Worm (Caenorhabditis elegans) whole organism, late embryonic: ENCODE measurements around the gene col-168.

Experiments used
- C38D4.7 ChIP-seq: fragments of 200-800 bp; sonication (Bioruptor generic); optimal IDR thresholded peaks from 2 replicates; lab custom pipeline; 2018; ENCODE audit warnings: mild to moderate bottlenecking, missing genetic modification characterization, moderate library complexity, missing compliant biosample characterization
- K02D7.2 ChIP-seq: sonication (generic microtip); optimal IDR thresholded peaks from 2 replicates; lab custom pipeline; 2017; ENCODE audit warnings: mild to moderate bottlenecking, missing genetic modification characterization, missing compliant biosample characterization
- K09A11.1 ChIP-seq: sonication (generic microtip); optimal IDR thresholded peaks from 2 replicates; lab custom pipeline; 2017; ENCODE audit warnings: antibody characterized with exemption, mild to moderate bottlenecking, missing genetic modification characterization, missing compliant biosample characterization; ENCODE audit not compliant: insufficient read depth
- T23F11.4 ChIP-seq: fragments of 200-800 bp; sonication (Bioruptor generic); optimal IDR thresholded peaks from 2 replicates; lab custom pipeline; 2018; ENCODE audit warnings: mild to moderate bottlenecking, missing genetic modification characterization, missing compliant biosample characterization
- ahr-1 ChIP-seq: sonication (generic microtip); optimal IDR thresholded peaks from 2 replicates; lab custom pipeline; 2016; ENCODE audit warnings: missing genetic modification characterization, missing compliant biosample characterization
- ama-1 ChIP-seq: fragments of 150-350 bp; optimal IDR thresholded peaks from 2 replicates; lab custom pipeline; 2014
- ceh-14 ChIP-seq: sonication (generic microtip); optimal IDR thresholded peaks from 2 replicates; lab custom pipeline; 2016; ENCODE audit warnings: missing genotype, missing genetic modification characterization, missing compliant biosample characterization
- ceh-19 ChIP-seq: fragments of 200-800 bp; sonication (Bioruptor generic); optimal IDR thresholded peaks from 2 replicates; lab custom pipeline; 2018; ENCODE audit warnings: mild to moderate bottlenecking, missing genetic modification characterization, missing compliant biosample characterization
- ceh-2 ChIP-seq: sonication (generic microtip); optimal IDR thresholded peaks from 2 replicates; lab custom pipeline; 2016; ENCODE audit warnings: missing genotype, missing genetic modification characterization, missing compliant biosample characterization
- ceh-24 ChIP-seq: sonication (generic microtip); optimal IDR thresholded peaks from 2 replicates; lab custom pipeline; 2016; ENCODE audit warnings: mild to moderate bottlenecking, missing genetic modification characterization, missing compliant biosample characterization
- ceh-31 ChIP-seq: sonication (generic microtip); optimal IDR thresholded peaks from 2 replicates; lab custom pipeline; 2016; ENCODE audit warnings: missing genetic modification characterization, missing compliant biosample characterization
- ceh-34 ChIP-seq: sonication (generic microtip); optimal IDR thresholded peaks from 2 replicates; lab custom pipeline; 2016; ENCODE audit warnings: mild to moderate bottlenecking, missing genetic modification characterization, missing compliant biosample characterization
- ceh-45 ChIP-seq: fragments of 200-800 bp; sonication (Bioruptor generic); IDR thresholded peaks from 2 replicates; pipeline ENCODE4 v1.3.6; 2022; ENCODE audit warnings: missing genetic modification reagents, missing genetic modification characterization, missing compliant biosample characterization
- ceh-9 ChIP-seq: sonication (generic microtip); optimal IDR thresholded peaks from 2 replicates; lab custom pipeline; 2016; ENCODE audit warnings: mild to moderate bottlenecking, missing genetic modification characterization, inconsistent platforms, missing compliant biosample characterization
- che-1 ChIP-seq: sonication (generic microtip); optimal IDR thresholded peaks from 2 replicates; lab custom pipeline; 2016; ENCODE audit warnings: mild to moderate bottlenecking, missing genetic modification characterization, missing compliant biosample characterization
- dve-1 ChIP-seq: sonication (generic microtip); optimal IDR thresholded peaks from 2 replicates; lab custom pipeline; 2017; ENCODE audit warnings: antibody characterized with exemption, mild to moderate bottlenecking, missing genetic modification characterization, missing compliant biosample characterization
- elt-2 ChIP-seq: sonication (generic microtip); optimal IDR thresholded peaks from 2 replicates; lab custom pipeline; 2016; ENCODE audit warnings: missing genetic modification reagents, missing genetic modification characterization, missing compliant biosample characterization
- elt-4 ChIP-seq: sonication (generic microtip); optimal IDR thresholded peaks from 2 replicates; lab custom pipeline; 2016; ENCODE audit warnings: missing genetic modification characterization, missing compliant biosample characterization
- ets-4 ChIP-seq: sonication (generic microtip); optimal IDR thresholded peaks from 2 replicates; lab custom pipeline; 2016; ENCODE audit warnings: missing genetic modification characterization, missing compliant biosample characterization
- fkh-6 ChIP-seq: sonication (generic microtip); optimal IDR thresholded peaks from 2 replicates; lab custom pipeline; 2016; ENCODE audit warnings: missing genetic modification characterization, missing compliant biosample characterization
- hlh-8 ChIP-seq: sonication (generic microtip); optimal IDR thresholded peaks from 2 replicates; lab custom pipeline; 2016; ENCODE audit warnings: missing genotype, missing genetic modification characterization, missing compliant biosample characterization
- madf-2 ChIP-seq: sonication (generic microtip); optimal IDR thresholded peaks from 2 replicates; lab custom pipeline; 2017; ENCODE audit warnings: missing genetic modification characterization, missing compliant biosample characterization
- mec-3 ChIP-seq: sonication (generic microtip); optimal IDR thresholded peaks from 2 replicates; lab custom pipeline; 2016; ENCODE audit warnings: borderline replicate concordance, missing genetic modification characterization, missing compliant biosample characterization
- nfya-1 ChIP-seq: sonication (generic microtip); optimal IDR thresholded peaks from 2 replicates; lab custom pipeline; 2017; ENCODE audit warnings: missing genetic modification characterization, mild to moderate bottlenecking, missing compliant biosample characterization, antibody characterized with exemption, moderate library complexity
- nhr-11 ChIP-seq: fragments of 150-350 bp; optimal IDR thresholded peaks from 2 replicates; lab custom pipeline; 2014; ENCODE audit warnings: missing biosample characterization, missing genetic modification characterization
- nhr-232 ChIP-seq: sonication (generic microtip); optimal IDR thresholded peaks from 2 replicates; lab custom pipeline; 2016; ENCODE audit warnings: missing genetic modification characterization, missing compliant biosample characterization
- npax-4 ChIP-seq: sonication (generic microtip); optimal IDR thresholded peaks from 2 replicates; lab custom pipeline; 2016; ENCODE audit warnings: missing genetic modification characterization, missing compliant biosample characterization
- odd-2 ChIP-seq: sonication (generic microtip); optimal IDR thresholded peaks from 2 replicates; lab custom pipeline; 2017; ENCODE audit warnings: antibody characterized with exemption, mild to moderate bottlenecking, missing genetic modification characterization, missing compliant biosample characterization
- pax-1 ChIP-seq: fragments of 150-350 bp; optimal IDR thresholded peaks from 2 replicates; lab custom pipeline; 2014; ENCODE audit warnings: missing biosample characterization, missing genetic modification characterization
- pha-4 ChIP-seq: fragments of 150-350 bp; optimal IDR thresholded peaks from 2 replicates; lab custom pipeline; 2018; ENCODE audit warnings: missing biosample characterization, missing genetic modification reagents, missing genetic modification characterization
- pros-1 ChIP-seq: fragments of 150-350 bp; optimal IDR thresholded peaks from 2 replicates; lab custom pipeline; 2014; ENCODE audit warnings: missing biosample characterization, missing genetic modification reagents, missing genetic modification characterization
- ref-2 ChIP-seq: sonication (generic microtip); optimal IDR thresholded peaks from 2 replicates; lab custom pipeline; 2016; ENCODE audit warnings: missing genetic modification characterization, missing compliant biosample characterization
- rnt-1 ChIP-seq: sonication (generic microtip); optimal IDR thresholded peaks from 2 replicates; lab custom pipeline; 2016; ENCODE audit warnings: missing genetic modification characterization, missing compliant biosample characterization
- sdc-2 ChIP-seq: sonication (generic microtip); optimal IDR thresholded peaks from 2 replicates; lab custom pipeline; 2016; ENCODE audit warnings: missing genotype, missing genetic modification characterization, missing compliant biosample characterization
- tbx-7 ChIP-seq: sonication (generic microtip); optimal IDR thresholded peaks from 2 replicates; lab custom pipeline; 2016; ENCODE audit warnings: missing genotype, missing genetic modification characterization, missing compliant biosample characterization
- unc-3 ChIP-seq, 2 experiments: fragments of 200-800 bp in 1 of 2; sonication (Bioruptor generic) in 1 of 2; sonication (generic microtip) in 1 of 2; conservative IDR thresholded peaks in 1 of 2; optimal IDR thresholded peaks in 1 of 2; 2 replicates each; pipeline versions ENCODE4 v1.3.6 to Lab custom; 2016 to 2022; ENCODE audit warnings: missing compliant biosample characterization in 2 of 2, missing genetic modification characterization in 2 of 2, missing genetic modification reagents in 1 of 2
- unc-42 ChIP-seq: sonication (generic microtip); optimal IDR thresholded peaks from 2 replicates; lab custom pipeline; 2016; ENCODE audit warnings: missing genotype, missing genetic modification characterization, missing compliant biosample characterization
- zip-5 ChIP-seq: sonication (generic microtip); optimal IDR thresholded peaks from 2 replicates; lab custom pipeline; 2016; ENCODE audit warnings: missing genetic modification characterization, missing compliant biosample characterization
- ztf-16 ChIP-seq: sonication (generic microtip); optimal IDR thresholded peaks from 2 replicates; lab custom pipeline; 2017; ENCODE audit warnings: missing genetic modification characterization, missing compliant biosample characterization

Gene col-168

ce11 chrX:6360077-6360476 lies 33.9 kb downstream of the col-168 start:
- TF ChIP-seq C38D4.7 (no peak), ceh-19 (GFP tag; lab: Kevin White, UChicago) (no peak), nhr-11 (tag; lab: Kevin White, UChicago) (no peak), pax-1 (tag; lab: Kevin White, UChicago) (no peak), unc-42 (tag; lab: Kevin White, UChicago) (no peak), npax-4 (tag; lab: Kevin White, UChicago) (no peak), nhr-232 (no peak), ceh-34 (tag; lab: Kevin White, UChicago) (no peak), ahr-1 (no peak), nfya-1 (tag; lab: Kevin White, UChicago) (no peak), ama-1 (no peak), ref-2 (tag; lab: Kevin White, UChicago) (no peak), ceh-2 (tag; lab: Kevin White, UChicago) (no peak), sdc-2 (no peak)

- TF ChIP-seq nhr-11 (tag; lab: Kevin White, UChicago) = no peak
- no peak for TF ChIP-seq dve-1 (tag; lab: Kevin White, UChicago)
- TF ChIP-seq ceh-24 (tag; lab: Kevin White, UChicago) = no peak
- TF ChIP-seq hlh-8 = no peak
- no peak for TF ChIP-seq T23F11.4
- TF ChIP-seq ceh-45 = no peak
- TF ChIP-seq pros-1 (tag; lab: Kevin White, UChicago) = no peak
- TF ChIP-seq nhr-232 = no peak
- no peak for TF ChIP-seq tbx-7 (tag; lab: Kevin White, UChicago)
- no peak for TF ChIP-seq pax-1 (tag; lab: Kevin White, UChicago)
- no peak for TF ChIP-seq ztf-16 (tag; lab: Kevin White, UChicago)
- TF ChIP-seq zip-5 (tag; lab: Kevin White, UChicago) = no peak
- TF ChIP-seq ceh-19 (GFP tag; lab: Kevin White, UChicago) = no peak
- no peak for TF ChIP-seq ceh-9
- no peak for TF ChIP-seq K02D7.2 (tag; lab: Kevin White, UChicago)
- TF ChIP-seq, all 69 proteins: peak for 0
Observed at ce11 chrX:6360658-6361057, 34.5 kb downstream of the col-168 start, which contains the start of gene C03B1.14. TSS of gene C03B1.14 (minus strand) at chrX:6360758.

- TF ChIP-seq nhr-232 = no peak
- no peak for TF ChIP-seq nfya-1 (tag; lab: Kevin White, UChicago)
- no peak for TF ChIP-seq rnt-1 (tag; lab: Kevin White, UChicago)
- no peak for TF ChIP-seq ama-1
- TF ChIP-seq che-1 (tag; lab: Kevin White, UChicago) = no peak
- TF ChIP-seq npax-4 (tag; lab: Kevin White, UChicago) = no peak
- no peak for TF ChIP-seq ets-4
- no peak for TF ChIP-seq T23F11.4
- no peak for TF ChIP-seq K09A11.1 (tag; lab: Kevin White, UChicago)
- TF ChIP-seq ceh-9 = no peak
- no peak for TF ChIP-seq mec-3 (tag; lab: Kevin White, UChicago)
- no peak for TF ChIP-seq pha-4 (tag; lab: Kevin White, UChicago)
- TF ChIP-seq, all 69 proteins: peak for 0
Observed at ce11 chrX:6364196-6364595, 38.0 kb downstream of the col-168 start, which contains the start of gene C03B1.4. TSS of gene C03B1.4 (plus strand) at chrX:6364496.

DNA sequence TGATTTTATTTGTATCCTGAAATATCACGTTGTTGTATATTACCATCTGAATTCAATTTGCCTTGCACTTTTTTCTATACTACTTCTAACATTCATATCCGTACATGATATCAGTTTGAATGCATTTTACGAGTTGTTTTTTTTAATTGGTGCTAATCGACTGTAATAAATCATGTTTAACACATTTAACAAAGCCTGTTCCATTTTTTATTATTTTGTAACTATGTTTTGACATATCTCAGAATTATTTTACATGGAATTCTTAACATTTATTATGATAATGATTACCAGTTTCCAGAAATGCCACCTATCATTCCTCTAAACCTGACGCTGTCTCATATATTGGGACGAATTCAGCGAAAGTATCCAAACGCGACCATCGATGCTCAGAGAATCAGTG lies 39.5 kb downstream of the col-168 start, which contains the start of gene C03B1.3:
TSS of gene C03B1.3 (plus strand) at position 301 of the 400 bp plus-strand sequence.
- TF ChIP-seq elt-4 = no peak

DNA sequence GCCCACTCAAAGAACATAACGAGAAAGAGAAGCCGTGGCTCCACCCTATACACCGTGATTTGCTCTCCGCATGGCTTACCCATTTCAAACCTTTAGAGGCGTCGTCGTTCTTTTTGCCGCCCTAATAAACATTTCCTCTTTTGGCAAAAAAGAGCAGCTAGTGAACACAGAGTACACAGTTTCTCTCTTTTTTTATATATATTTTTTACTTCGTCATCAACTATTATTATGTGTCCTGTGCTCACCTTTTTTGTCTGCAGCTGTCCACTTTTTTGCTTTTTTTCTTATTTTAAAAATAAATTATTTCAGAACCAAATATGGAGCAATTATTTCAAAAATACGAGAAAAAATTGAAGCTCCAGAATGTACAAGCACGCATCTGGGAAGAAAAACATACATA lies 43.5 kb downstream of the col-168 start, which contains the start of gene C03B1.2:
TSS of gene C03B1.2 (plus strand) at position 301 of the 400 bp plus-strand sequence.
- TF ChIP-seq unc-3 (GFP tag; conservative IDR thresholded peaks at IDR 0.05; lab: Robert Waterston, UW) = no peak
- TF ChIP-seq unc-3 (tag; optimal IDR thresholded peaks at IDR 0.05; lab: Kevin White, UChicago) = no peak
- TF ChIP-seq ceh-14 (tag; lab: Kevin White, UChicago) = no peak
- TF ChIP-seq fkh-6 (tag; lab: Kevin White, UChicago) = no peak
- TF ChIP-seq ceh-24 (tag; lab: Kevin White, UChicago) = no peak
- TF ChIP-seq ceh-9 = no peak
- TF ChIP-seq ceh-31 = no peak
- no peak for TF ChIP-seq madf-2
- TF ChIP-seq elt-2 (tag; lab: Kevin White, UChicago) = no peak
- no peak for TF ChIP-seq unc-42 (tag; lab: Kevin White, UChicago)
- TF ChIP-seq ref-2 (tag; lab: Kevin White, UChicago) = no peak
- TF ChIP-seq odd-2 (tag; lab: Kevin White, UChicago) = no peak
- TF ChIP-seq nhr-11 (tag; lab: Kevin White, UChicago) = no peak
- no peak for TF ChIP-seq rnt-1 (tag; lab: Kevin White, UChicago)
- TF ChIP-seq pros-1 (tag; lab: Kevin White, UChicago) = no peak
- TF ChIP-seq sdc-2 = no peak
